Fruit fly (Drosophila melanogaster) whole organism, prepupa: ENCODE results near the gene Gnmt.

Source experiments
- CG11902 ChIP-seq: fragments of 200-800 bp; sonication (Bioruptor generic); optimal IDR thresholded peaks from 3 replicates; lab custom pipeline; 2016; ENCODE audit warnings: missing biosample characterization, missing genetic modification characterization
- CG32006 ChIP-seq: fragments of 200-800 bp; sonication (Bioruptor generic); optimal IDR thresholded peaks from 3 replicates; lab custom pipeline; 2017; ENCODE audit warnings: missing biosample characterization, mild to moderate bottlenecking, missing genetic modification characterization
- CG4318 ChIP-seq: fragments of 200-800 bp; sonication (Bioruptor generic); optimal IDR thresholded peaks from 3 replicates; lab custom pipeline; 2017; ENCODE audit warnings: missing biosample characterization, mild to moderate bottlenecking, missing genetic modification characterization
- Gug ChIP-seq: fragments of 200-800 bp; sonication (Bioruptor generic); IDR thresholded peaks from 2 replicates; pipeline ENCODE4 v1.3.6; 2022; ENCODE audit warnings: missing biosample characterization, missing genetic modification characterization
- Sox15 ChIP-seq: fragments of 200-800 bp; sonication (Bioruptor generic); optimal IDR thresholded peaks from 3 replicates; lab custom pipeline; 2016; ENCODE audit warnings: missing biosample characterization, missing genetic modification characterization
- dac ChIP-seq: fragments of 200-800 bp; sonication (Bioruptor generic); optimal IDR thresholded peaks from 2 replicates; lab custom pipeline; 2017; ENCODE audit warnings: missing biosample characterization, mild to moderate bottlenecking, missing genetic modification characterization
- fkh ChIP-seq: fragments of 200-800 bp; sonication (Bioruptor generic); optimal IDR thresholded peaks from 3 replicates; lab custom pipeline; 2017; ENCODE audit warnings: missing biosample characterization, mild to moderate bottlenecking, missing genetic modification characterization, moderate library complexity
- lz ChIP-seq: fragments of 200-800 bp; sonication (Bioruptor generic); optimal IDR thresholded peaks from 3 replicates; lab custom pipeline; 2016; ENCODE audit warnings: missing biosample characterization, missing genetic modification characterization

DNA sequence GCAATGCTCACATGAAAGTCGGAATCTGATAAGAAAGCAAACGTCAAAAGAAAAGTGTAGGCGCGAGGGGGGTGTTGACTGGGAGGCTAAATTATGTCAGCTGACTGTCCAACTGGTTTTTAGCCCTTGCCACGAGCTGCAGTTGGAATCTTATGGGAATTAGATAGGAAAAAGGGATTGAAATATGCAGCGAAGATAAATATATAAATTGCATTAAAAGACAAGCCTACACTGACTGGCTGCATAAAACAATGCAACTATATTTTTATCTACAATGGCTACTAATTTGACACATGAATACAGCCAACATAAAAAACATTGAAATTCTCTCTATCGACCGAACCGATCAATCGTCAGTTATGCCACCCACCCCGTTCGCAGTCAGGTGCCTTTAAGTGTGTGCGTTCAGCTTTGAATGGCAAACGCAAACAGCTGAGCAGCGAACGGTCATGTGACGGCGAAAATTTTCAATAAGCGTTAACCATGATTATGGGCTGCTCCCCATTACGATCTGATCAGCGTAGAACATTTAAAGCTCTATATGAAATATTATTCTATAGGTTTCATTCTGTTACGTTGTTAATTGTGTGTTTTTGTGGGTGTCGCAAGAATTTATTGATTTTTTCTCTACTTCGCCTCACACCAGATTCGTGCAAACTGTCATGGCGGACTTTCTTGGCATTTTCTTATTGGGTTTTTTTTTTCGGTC lies 47.6 kb upstream of the Gnmt start:
- TF ChIP-seq dac (GFP tag; lab: Kevin White, UChicago) (no peak), fkh (peak; percentile 82), CG32006 (no peak), Sox15 (GFP tag; lab: Kevin White, UChicago) (no peak), CG11902 (GFP tag; lab: Kevin White, UChicago) (no peak), Gug (GFP tag; lab: Robert Waterston, UW) (no peak), lz (no peak), CG4318 (no peak)
